Worm (Caenorhabditis elegans) whole organism, early embryonic: ENCODE data around the gene nmr-1.

Experiments used
- B0310.2 ChIP-seq: sonication (generic microtip); optimal IDR thresholded peaks from 2 replicates; lab custom pipeline; 2016; ENCODE audit warnings: mild to moderate bottlenecking, missing genetic modification characterization, missing compliant biosample characterization
- F13C5.2 ChIP-seq: sonication (generic microtip); optimal IDR thresholded peaks from 2 replicates; lab custom pipeline; 2017; ENCODE audit warnings: mild to moderate bottlenecking, missing genetic modification characterization, inconsistent platforms, missing compliant biosample characterization
- aly-1 ChIP-seq: sonication (generic microtip); optimal IDR thresholded peaks from 2 replicates; lab custom pipeline; 2016; ENCODE audit warnings: missing genetic modification characterization, missing compliant biosample characterization
- ama-1 ChIP-seq: fragments of 150-350 bp; optimal IDR thresholded peaks from 2 replicates; lab custom pipeline; 2014
- ceh-13 ChIP-seq: fragments of 200-800 bp; sonication (Bioruptor generic); optimal IDR thresholded peaks from 2 replicates; lab custom pipeline; 2018; ENCODE audit warnings: mild to moderate bottlenecking, missing genetic modification characterization, missing compliant biosample characterization
- ceh-36 ChIP-seq: sonication (generic microtip); optimal IDR thresholded peaks from 2 replicates; lab custom pipeline; 2016; ENCODE audit warnings: missing genetic modification characterization, inconsistent platforms, missing compliant biosample characterization
- ets-7 ChIP-seq: sonication (generic microtip); optimal IDR thresholded peaks from 2 replicates; lab custom pipeline; 2016; ENCODE audit warnings: missing genotype, missing genetic modification characterization, missing compliant biosample characterization
- flt-1 ChIP-seq: fragments of 200-800 bp; sonication (Bioruptor generic); IDR thresholded peaks from 2 replicates; pipeline ENCODE4 v1.3.6; 2022; ENCODE audit warnings: missing genetic modification characterization, missing compliant biosample characterization
- hmbx-1 ChIP-seq: sonication (generic microtip); optimal IDR thresholded peaks from 2 replicates; lab custom pipeline; 2016; ENCODE audit warnings: mild to moderate bottlenecking, missing genetic modification characterization, missing compliant biosample characterization
- hmg-4 ChIP-seq: fragments of 200-800 bp; sonication (Bioruptor generic); optimal IDR thresholded peaks from 2 replicates; lab custom pipeline; 2018; ENCODE audit warnings: mild to moderate bottlenecking, missing genetic modification characterization, missing compliant biosample characterization
- hnd-1 ChIP-seq: sonication (generic microtip); optimal IDR thresholded peaks from 2 replicates; lab custom pipeline; 2016; ENCODE audit warnings: missing genetic modification characterization, missing compliant biosample characterization
- pes-1 ChIP-seq: fragments of 200-800 bp; sonication (Bioruptor generic); IDR thresholded peaks from 2 replicates; pipeline ENCODE4 v1.3.6; 2022; ENCODE audit warnings: missing genetic modification reagents, missing genetic modification characterization, missing compliant biosample characterization
- scrt-1 ChIP-seq: fragments of 200-800 bp; sonication (Bioruptor generic); IDR thresholded peaks from 2 replicates; pipeline ENCODE4 v1.3.6; 2022; ENCODE audit warnings: missing genetic modification characterization, missing compliant biosample characterization
- sea-1 ChIP-seq: fragments of 200-800 bp; sonication (Bioruptor generic); conservative IDR thresholded peaks from 2 replicates; pipeline ENCODE4 v1.3.6; 2022; ENCODE audit warnings: missing genetic modification characterization, missing compliant biosample characterization
- tbx-11 ChIP-seq: fragments of 200-800 bp; sonication (Bioruptor generic); IDR thresholded peaks from 2 replicates; pipeline ENCODE4 v1.3.6; 2022; ENCODE audit warnings: missing genetic modification characterization, missing compliant biosample characterization
- tbx-37 ChIP-seq: fragments of 200-800 bp; sonication (Bioruptor generic); conservative IDR thresholded peaks from 2 replicates; pipeline ENCODE4 v1.3.6; 2022; ENCODE audit warnings: missing genetic modification reagents, missing genetic modification characterization, missing compliant biosample characterization
- tra-4 ChIP-seq: sonication (generic microtip); optimal IDR thresholded peaks from 2 replicates; lab custom pipeline; 2017; ENCODE audit warnings: missing genetic modification characterization, missing compliant biosample characterization

Gene nmr-1

DNA sequence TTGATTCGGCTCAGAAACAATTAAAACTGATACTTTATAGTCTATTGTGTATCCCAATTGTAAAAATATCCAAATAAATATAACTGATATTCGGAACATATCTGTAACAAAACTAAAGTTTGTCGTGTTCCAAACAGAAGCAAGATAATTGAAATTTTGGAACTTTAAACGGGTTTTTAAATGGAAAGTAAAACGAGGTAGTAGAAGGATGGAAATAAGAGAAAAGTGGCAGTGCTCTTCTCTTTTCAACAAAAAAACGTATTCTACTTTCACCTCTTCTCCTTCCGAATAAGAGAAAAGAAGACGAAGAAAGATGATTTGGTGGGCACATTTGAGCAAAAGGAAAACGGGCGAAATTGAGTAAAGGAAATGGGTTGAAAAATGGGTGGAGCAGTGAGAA is at the start of gene nmr-1:
Gene nmr-1, minus strand, starts transcription at position 101 of the 400 bp plus-strand sequence.
- TF ChIP-seq hmbx-1 (tag; lab: Kevin White, UChicago), result no peak
- TF ChIP-seq flt-1, result no peak
- no peak for TF ChIP-seq scrt-1 (GFP tag; lab: Robert Waterston, UW)
- TF ChIP-seq F13C5.2 (tag; lab: Kevin White, UChicago), result no peak
- TF ChIP-seq ets-7 (tag; lab: Kevin White, UChicago), result no peak
- TF ChIP-seq ama-1 (lab: Kevin White, UChicago), result no peak
- TF ChIP-seq hmg-4 (GFP tag; lab: Kevin White, UChicago), result no peak
- TF ChIP-seq pes-1 (GFP tag; lab: Robert Waterston, UW), result no peak
- TF ChIP-seq sea-1 (GFP tag; lab: Robert Waterston, UW), result no peak
- no peak for TF ChIP-seq ceh-36
- no peak for TF ChIP-seq tbx-37
- TF ChIP-seq aly-1 (tag; lab: Kevin White, UChicago), result no peak
- TF ChIP-seq tbx-11, result no peak
- TF ChIP-seq hnd-1 (tag; lab: Kevin White, UChicago), result no peak
- TF ChIP-seq B0310.2 (tag; lab: Kevin White, UChicago), result no peak
- TF ChIP-seq tra-4 (tag; lab: Kevin White, UChicago), result no peak
- TF ChIP-seq ceh-13 (GFP tag; lab: Kevin White, UChicago), result no peak

DNA sequence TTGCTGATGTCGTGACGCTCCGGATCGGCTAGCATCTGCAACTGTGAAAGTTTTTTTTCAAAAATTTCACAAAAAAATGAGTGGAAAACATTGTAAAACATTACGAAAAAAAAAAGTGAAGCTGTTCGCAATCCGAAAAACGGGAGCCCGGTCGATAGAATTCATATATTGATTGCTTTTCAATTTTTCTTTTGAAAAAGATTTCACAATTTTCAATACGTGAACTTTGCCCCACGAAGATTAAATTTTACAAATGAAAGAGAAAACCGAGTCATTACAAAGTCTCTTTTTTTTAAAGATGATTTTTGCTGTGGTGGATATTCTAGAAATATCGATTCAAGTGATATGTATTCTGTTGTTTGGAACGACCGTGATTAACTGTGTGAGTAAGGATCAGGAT is 48.0 kb upstream of the nmr-1 start, which contains the start of gene F12A10.6:
Gene F12A10.6, minus strand, starts transcription at position 101 of the 400 bp plus-strand sequence.
- TF ChIP-seq scrt-1 (GFP tag; lab: Robert Waterston, UW) (no peak), F13C5.2 (tag; lab: Kevin White, UChicago) (no peak), tra-4 (tag; lab: Kevin White, UChicago) (no peak), ets-7 (tag; lab: Kevin White, UChicago) (no peak), ceh-36 (no peak), hnd-1 (tag; lab: Kevin White, UChicago) (no peak), ama-1 (lab: Kevin White, UChicago) (no peak), sea-1 (GFP tag; lab: Robert Waterston, UW) (no peak), hmg-4 (GFP tag; lab: Kevin White, UChicago) (no peak), hmbx-1 (tag; lab: Kevin White, UChicago) (no peak)

- no peak for TF ChIP-seq hmbx-1 (tag; lab: Kevin White, UChicago)
- no peak for TF ChIP-seq tbx-37
- no peak for TF ChIP-seq B0310.2 (tag; lab: Kevin White, UChicago)
- TF ChIP-seq F13C5.2 (tag; lab: Kevin White, UChicago), result no peak
- TF ChIP-seq flt-1, result no peak
- TF ChIP-seq hmg-4 (GFP tag; lab: Kevin White, UChicago), result no peak
- no peak for TF ChIP-seq ceh-13 (GFP tag; lab: Kevin White, UChicago)
Measured at ce11 chrII:5487844-5488243, 41.4 kb upstream of the nmr-1 start, which contains the start of gene nep-5. nep-5 (plus strand) TSS chrII:5488144.

ce11 chrII:5481982-5482381 is 35.6 kb upstream of the nmr-1 start, which contains the start of gene cal-8:
cal-8 (minus strand) TSS chrII:5482041.
- TF ChIP-seq hmg-4 (GFP tag; lab: Kevin White, UChicago) (no peak), scrt-1 (GFP tag; lab: Robert Waterston, UW) (no peak), hnd-1 (tag; lab: Kevin White, UChicago) (no peak), tbx-37 (no peak), ets-7 (tag; lab: Kevin White, UChicago) (no peak), tbx-11 (no peak), flt-1 (no peak), ceh-13 (GFP tag; lab: Kevin White, UChicago) (no peak), pes-1 (GFP tag; lab: Robert Waterston, UW) (no peak), ceh-36 (no peak), tra-4 (tag; lab: Kevin White, UChicago) (no peak), hmbx-1 (tag; lab: Kevin White, UChicago) (no peak), F13C5.2 (tag; lab: Kevin White, UChicago) (no peak)

DNA sequence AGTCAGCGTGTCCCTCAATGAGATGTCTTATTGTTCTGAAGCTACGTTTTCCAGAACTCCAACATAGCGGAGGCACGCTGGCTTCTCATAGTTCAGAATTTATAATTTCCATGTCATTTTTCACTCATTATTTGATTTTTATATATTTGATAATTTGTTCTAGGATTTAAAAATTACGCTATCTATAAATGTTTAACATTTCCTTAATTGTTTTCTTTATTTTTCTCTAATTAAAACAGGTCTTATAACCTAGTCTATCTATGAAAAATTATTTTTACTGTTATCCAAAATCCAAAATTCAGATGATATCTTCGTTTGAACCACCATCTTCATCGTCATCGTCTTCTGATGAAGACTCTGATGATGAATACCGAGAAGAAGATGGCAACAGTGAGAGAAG is 31.9 kb upstream of the nmr-1 start, which contains the start of gene F56D1.1:
Gene F56D1.1, plus strand, starts transcription at position 301 of the 400 bp plus-strand sequence.
- TF ChIP-seq tbx-37 (no peak), tra-4 (tag; lab: Kevin White, UChicago) (no peak), hnd-1 (tag; lab: Kevin White, UChicago) (no peak), aly-1 (tag; lab: Kevin White, UChicago) (no peak), scrt-1 (GFP tag; lab: Robert Waterston, UW) (no peak), ceh-13 (GFP tag; lab: Kevin White, UChicago) (no peak), sea-1 (GFP tag; lab: Robert Waterston, UW) (no peak), hmg-4 (GFP tag; lab: Kevin White, UChicago) (no peak), ama-1 (lab: Kevin White, UChicago) (no peak), flt-1 (no peak), ceh-36 (no peak), B0310.2 (tag; lab: Kevin White, UChicago) (no peak), F13C5.2 (tag; lab: Kevin White, UChicago) (no peak), ets-7 (tag; lab: Kevin White, UChicago) (no peak)

- TF ChIP-seq hmg-4 (GFP tag; lab: Kevin White, UChicago), result no peak
- no peak for TF ChIP-seq B0310.2 (tag; lab: Kevin White, UChicago)
- no peak for TF ChIP-seq aly-1 (tag; lab: Kevin White, UChicago)
- TF ChIP-seq ceh-36, result no peak
- no peak for TF ChIP-seq tbx-37
- TF ChIP-seq ceh-13 (GFP tag; lab: Kevin White, UChicago), result no peak
- TF ChIP-seq ama-1 (lab: Kevin White, UChicago), result no peak
- no peak for TF ChIP-seq ets-7 (tag; lab: Kevin White, UChicago)
- no peak for TF ChIP-seq tra-4 (tag; lab: Kevin White, UChicago)
- no peak for TF ChIP-seq F13C5.2 (tag; lab: Kevin White, UChicago)
- TF ChIP-seq hmbx-1 (tag; lab: Kevin White, UChicago), result no peak
- TF ChIP-seq hnd-1 (tag; lab: Kevin White, UChicago), result no peak
Measured at ce11 chrII:5474946-5475345, 28.5 kb upstream of the nmr-1 start, which contains the start of gene ilcr-2. ilcr-2 (plus strand) TSS chrII:5475246.

DNA sequence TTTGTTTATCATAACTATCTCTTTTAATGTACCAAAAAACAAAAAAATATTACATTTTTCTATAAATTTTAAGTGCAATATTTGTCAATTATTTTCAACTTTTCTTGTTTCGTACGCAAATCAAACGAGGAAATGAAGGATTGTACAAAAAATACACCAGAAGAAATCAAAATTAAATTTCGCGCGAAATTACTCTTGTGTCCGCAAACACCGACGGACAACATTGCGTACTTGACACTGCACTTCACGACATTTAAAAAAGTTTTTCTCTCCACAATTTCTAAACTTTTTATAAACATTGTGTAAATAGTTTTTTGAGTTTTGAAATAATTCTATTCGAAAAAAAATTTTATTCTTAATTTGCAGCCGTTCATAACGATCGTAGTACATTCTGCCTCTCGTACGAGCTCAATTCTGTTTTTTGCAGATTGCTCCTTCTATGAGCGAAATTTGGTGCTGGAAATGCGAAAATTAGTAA is 27.6 kb upstream of the nmr-1 start, which contains the start of gene mrps-16:
Gene mrps-16, plus strand, starts transcription at position 428 of the 478 bp plus-strand sequence.
- no peak for TF ChIP-seq tbx-37
- TF ChIP-seq pes-1 (GFP tag; lab: Robert Waterston, UW), result 0 out of 2 replicates have a peak, but pooled peaks have one; percentile 25
- TF ChIP-seq aly-1 (tag; lab: Kevin White, UChicago), result no peak
- no peak for TF ChIP-seq tbx-11
- TF ChIP-seq ceh-13 (GFP tag; lab: Kevin White, UChicago), result no peak
- TF ChIP-seq scrt-1 (GFP tag; lab: Robert Waterston, UW), result no peak
- peak; percentile 68 for TF ChIP-seq F13C5.2 (tag; lab: Kevin White, UChicago)
- no peak for TF ChIP-seq ama-1 (lab: Kevin White, UChicago)
